Worm (Caenorhabditis elegans) whole organism, midembryonic: ENCODE measurements around the gene C08E3.1.

Experiments
- T22C8.4 ChIP-seq: fragments of 200-800 bp; sonication (Bioruptor generic); IDR thresholded peaks from 2 replicates; pipeline ENCODE4 v1.3.6; 2022; ENCODE audit warnings: missing genetic modification characterization, missing compliant biosample characterization
- cog-1 ChIP-seq: sonication (generic microtip); optimal IDR thresholded peaks from 2 replicates; lab custom pipeline; 2016; ENCODE audit warnings: missing genetic modification characterization, missing compliant biosample characterization
- flt-1 ChIP-seq: fragments of 200-800 bp; sonication (Bioruptor generic); IDR thresholded peaks from 2 replicates; pipeline ENCODE4 v1.3.6; 2022; ENCODE audit warnings: missing genetic modification characterization, missing compliant biosample characterization
- klf-2 ChIP-seq: fragments of 200-800 bp; sonication (Bioruptor generic); conservative IDR thresholded peaks from 2 replicates; pipeline ENCODE4 v1.3.6; 2022; ENCODE audit warnings: missing genetic modification reagents, missing genetic modification characterization, missing compliant biosample characterization
- med-1 ChIP-seq: sonication (generic microtip); optimal IDR thresholded peaks from 2 replicates; lab custom pipeline; 2017; ENCODE audit warnings: missing genetic modification characterization, mild to moderate bottlenecking, missing compliant biosample characterization, antibody characterized with exemption, missing genetic modification reagents; ENCODE audit not compliant: insufficient read depth
- ref-1 ChIP-seq: fragments of 200-800 bp; sonication (Bioruptor generic); conservative IDR thresholded peaks from 2 replicates; pipeline ENCODE4 v1.3.6; 2022; ENCODE audit warnings: missing genetic modification reagents, missing genetic modification characterization, missing compliant biosample characterization
- tab-1 ChIP-seq: fragments of 200-800 bp; sonication (Bioruptor generic); IDR thresholded peaks from 2 replicates; pipeline ENCODE4 v1.3.6; 2022; ENCODE audit warnings: missing genetic modification characterization, missing compliant biosample characterization
- ztf-23 ChIP-seq: fragments of 200-800 bp; sonication (Bioruptor generic); IDR thresholded peaks from 2 replicates; pipeline ENCODE4 v1.3.6; 2022; ENCODE audit warnings: missing genetic modification reagents, missing genetic modification characterization, missing compliant biosample characterization
- ztf-29 ChIP-seq: fragments of 200-800 bp; sonication (Bioruptor generic); IDR thresholded peaks from 2 replicates; pipeline ENCODE4 v1.3.6; 2022; ENCODE audit warnings: missing genetic modification reagents, missing genetic modification characterization, missing compliant biosample characterization

C08E3.1 gene

DNA sequence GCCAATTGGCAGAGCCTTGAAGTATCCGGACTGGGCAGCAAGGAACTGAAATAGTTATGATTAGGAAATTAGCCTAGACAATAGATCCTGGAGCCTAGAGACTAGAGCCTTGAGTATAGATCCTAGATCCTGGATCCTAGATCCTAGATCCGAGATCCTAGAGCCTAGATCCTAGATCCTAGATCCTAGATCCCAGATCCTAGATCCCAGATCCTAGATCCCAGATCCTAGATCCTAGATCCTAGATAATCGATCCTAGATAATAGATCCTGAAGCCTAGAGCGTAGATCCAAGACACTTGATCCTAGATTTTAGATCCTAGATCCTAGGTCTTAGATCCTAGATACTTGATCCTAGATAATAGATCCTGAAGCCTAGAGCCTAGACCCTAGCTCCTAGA is 28.6 kb upstream of the C08E3.1 start:
- no peak for TF ChIP-seq klf-2
- no peak for TF ChIP-seq ztf-29 (GFP tag; lab: Robert Waterston, UW)
- no peak for TF ChIP-seq T22C8.4 (GFP tag; lab: Robert Waterston, UW)
- no peak for TF ChIP-seq tab-1 (GFP tag; lab: Robert Waterston, UW)
- TF ChIP-seq med-1 (GFP tag; lab: Kevin White, UChicago), result no peak
- TF ChIP-seq ztf-23, result no peak
- TF ChIP-seq ref-1 (GFP tag; lab: Robert Waterston, UW), result no peak
- no peak for TF ChIP-seq cog-1
- TF ChIP-seq flt-1 (GFP tag; lab: Robert Waterston, UW), result no peak

DNA sequence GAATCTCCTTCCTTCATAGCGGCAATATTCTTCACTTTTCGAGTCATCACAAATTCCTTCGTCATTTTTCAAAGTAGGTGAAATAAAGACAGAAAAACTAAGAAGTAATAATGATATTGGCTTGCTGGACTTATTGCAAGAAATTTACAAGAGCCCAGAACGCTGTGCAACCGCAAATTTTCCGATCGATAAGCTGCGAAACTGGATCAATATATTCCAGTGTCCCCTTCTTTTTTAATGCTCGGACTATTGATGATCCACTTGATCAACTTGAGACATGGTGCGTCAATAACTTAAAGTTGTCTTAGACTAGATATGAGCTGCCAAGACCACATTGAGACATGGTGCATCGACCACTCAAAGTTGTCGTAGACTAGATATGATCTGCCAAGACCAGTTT is 27.5 kb upstream of the C08E3.1 start, which contains the start of gene bath-33:
Gene bath-33 (minus strand): TSS at position 101 of the 400 bp plus-strand sequence.
- TF ChIP-seq ref-1 (GFP tag; lab: Robert Waterston, UW), result no peak
- TF ChIP-seq ztf-29 (GFP tag; lab: Robert Waterston, UW), result no peak
- no peak for TF ChIP-seq med-1 (GFP tag; lab: Kevin White, UChicago)
- TF ChIP-seq flt-1 (GFP tag; lab: Robert Waterston, UW), result no peak
- TF ChIP-seq ztf-23, result no peak
- no peak for TF ChIP-seq klf-2
- no peak for TF ChIP-seq tab-1 (GFP tag; lab: Robert Waterston, UW)
- TF ChIP-seq cog-1, result no peak
- no peak for TF ChIP-seq T22C8.4 (GFP tag; lab: Robert Waterston, UW)

DNA sequence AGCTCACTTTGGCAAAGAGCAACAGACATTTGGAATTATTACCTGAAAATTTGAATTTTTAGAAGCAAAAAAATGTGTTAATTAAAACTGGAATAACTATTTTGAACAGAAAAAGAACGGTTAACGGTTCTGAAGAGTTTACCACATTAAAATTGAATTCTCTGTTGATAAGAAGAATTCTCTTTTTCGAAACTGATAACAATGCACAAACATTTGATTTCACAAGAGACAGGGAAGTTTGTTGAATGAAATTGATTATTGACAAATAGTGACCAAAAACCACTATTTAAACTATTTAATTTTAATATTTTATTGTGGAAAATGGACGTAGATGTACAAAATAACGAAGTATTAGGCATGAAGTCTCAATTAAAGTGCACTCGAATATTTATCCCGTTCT is 26.0 kb upstream of the C08E3.1 start:
- no peak for TF ChIP-seq tab-1 (GFP tag; lab: Robert Waterston, UW)
- no peak for TF ChIP-seq ztf-29 (GFP tag; lab: Robert Waterston, UW)
- no peak for TF ChIP-seq T22C8.4 (GFP tag; lab: Robert Waterston, UW)
- no peak for TF ChIP-seq klf-2
- TF ChIP-seq cog-1, result no peak
- no peak for TF ChIP-seq ztf-23
- TF ChIP-seq flt-1 (GFP tag; lab: Robert Waterston, UW), result no peak
- no peak for TF ChIP-seq med-1 (GFP tag; lab: Kevin White, UChicago)
- TF ChIP-seq ref-1 (GFP tag; lab: Robert Waterston, UW), result no peak

DNA sequence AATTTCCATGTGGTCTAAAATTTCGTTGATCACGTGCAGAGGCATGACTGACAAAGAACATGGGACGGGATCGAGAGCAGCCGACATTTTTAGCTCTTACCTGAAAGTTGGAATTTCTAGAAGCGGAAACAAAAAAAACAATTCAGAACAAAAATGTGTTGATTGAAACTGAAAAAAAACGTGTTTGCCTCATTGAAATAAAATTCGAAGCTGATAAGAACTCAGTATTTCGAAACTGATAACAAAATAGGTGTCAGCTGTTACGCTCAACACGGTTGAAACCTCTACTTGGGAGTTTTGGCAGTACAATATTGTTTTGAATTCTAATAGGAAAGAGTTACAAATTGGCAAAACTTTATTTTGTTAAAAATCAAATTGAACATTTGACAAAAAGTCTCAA is 24.7 kb upstream of the C08E3.1 start:
- TF ChIP-seq T22C8.4 (GFP tag; lab: Robert Waterston, UW), result no peak
- no peak for TF ChIP-seq ref-1 (GFP tag; lab: Robert Waterston, UW)
- TF ChIP-seq tab-1 (GFP tag; lab: Robert Waterston, UW), result no peak
- TF ChIP-seq ztf-23, result no peak
- TF ChIP-seq flt-1 (GFP tag; lab: Robert Waterston, UW), result no peak
- no peak for TF ChIP-seq med-1 (GFP tag; lab: Kevin White, UChicago)
- no peak for TF ChIP-seq cog-1
- no peak for TF ChIP-seq klf-2
- no peak for TF ChIP-seq ztf-29 (GFP tag; lab: Robert Waterston, UW)

DNA sequence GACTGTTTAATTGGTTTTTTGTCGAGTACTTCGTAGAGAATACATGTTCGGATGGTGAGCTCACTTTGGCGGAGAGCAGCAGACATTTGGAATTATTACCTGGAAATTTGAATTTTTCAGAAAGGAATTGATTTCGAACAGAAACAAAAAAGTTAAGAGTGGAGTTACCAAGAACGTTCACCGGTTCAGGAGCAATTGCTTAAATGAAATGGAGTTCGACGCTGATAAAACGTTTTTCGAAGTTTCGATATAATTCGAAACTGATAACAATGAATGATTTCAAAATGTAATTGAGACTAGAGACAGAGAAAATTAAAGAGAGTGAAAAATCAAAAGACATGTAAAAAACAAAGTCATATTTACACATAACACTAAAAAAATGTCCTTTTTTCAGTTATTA is 23.0 kb upstream of the C08E3.1 start, which contains the start of gene fbxa-163:
Gene fbxa-163 (minus strand): TSS at position 101 of the 400 bp plus-strand sequence.
- no peak for TF ChIP-seq T22C8.4 (GFP tag; lab: Robert Waterston, UW)
- no peak for TF ChIP-seq ztf-29 (GFP tag; lab: Robert Waterston, UW)
- no peak for TF ChIP-seq tab-1 (GFP tag; lab: Robert Waterston, UW)
- TF ChIP-seq ref-1 (GFP tag; lab: Robert Waterston, UW), result no peak

DNA sequence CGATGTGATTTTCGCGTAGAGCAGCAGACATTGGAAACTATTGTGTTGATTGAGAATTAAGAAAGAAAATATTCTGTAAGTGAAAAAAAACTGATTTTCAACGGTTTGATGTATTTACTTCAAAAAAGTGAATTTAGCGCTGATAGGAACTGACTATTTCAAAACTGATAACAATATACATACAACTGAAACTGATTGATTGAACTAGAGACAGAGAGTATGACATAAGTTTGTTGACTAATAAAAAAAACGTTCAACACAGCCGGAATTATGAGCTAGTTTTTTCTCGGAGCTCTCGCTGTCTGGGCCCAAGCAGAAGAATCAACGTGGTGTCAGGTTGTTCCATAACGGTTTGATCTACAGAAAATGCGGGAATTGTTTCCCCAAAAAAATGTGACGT is 19.6 kb upstream of the C08E3.1 start, which contains the start of gene fbxa-164:
Gene fbxa-164 (minus strand): TSS at position 101 of the 400 bp plus-strand sequence.
- TF ChIP-seq ref-1 (GFP tag; lab: Robert Waterston, UW) (no peak), tab-1 (GFP tag; lab: Robert Waterston, UW) (no peak), T22C8.4 (GFP tag; lab: Robert Waterston, UW) (no peak), med-1 (GFP tag; lab: Kevin White, UChicago) (no peak), cog-1 (no peak), ztf-23 (no peak), ztf-29 (GFP tag; lab: Robert Waterston, UW) (no peak)

DNA sequence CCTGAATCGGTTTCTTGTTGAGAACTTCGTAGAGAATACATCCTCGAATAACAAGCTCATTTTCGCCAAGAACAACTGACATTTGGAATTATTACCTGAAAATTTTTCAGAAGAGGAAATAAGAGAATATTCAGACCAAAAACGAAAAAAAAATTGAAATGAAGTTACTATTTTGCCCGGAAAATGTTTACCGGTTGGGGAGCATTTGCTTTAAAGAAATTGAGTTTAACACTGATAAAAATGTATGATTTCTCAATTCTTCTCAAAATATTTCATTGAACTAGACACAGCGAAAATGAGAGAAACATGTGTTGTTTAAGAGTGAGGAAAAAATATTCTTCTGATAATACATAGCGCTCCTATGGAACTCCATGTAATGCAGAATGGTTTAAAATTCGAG is 17.2 kb upstream of the C08E3.1 start, which contains the start of gene fbxa-165:
Gene fbxa-165 (minus strand): TSS at position 101 of the 400 bp plus-strand sequence.
- TF ChIP-seq cog-1 (no peak), flt-1 (GFP tag; lab: Robert Waterston, UW) (no peak), ref-1 (GFP tag; lab: Robert Waterston, UW) (no peak), ztf-29 (GFP tag; lab: Robert Waterston, UW) (no peak), tab-1 (GFP tag; lab: Robert Waterston, UW) (no peak), med-1 (GFP tag; lab: Kevin White, UChicago) (no peak), T22C8.4 (GFP tag; lab: Robert Waterston, UW) (no peak), ztf-23 (no peak), klf-2 (no peak)

DNA sequence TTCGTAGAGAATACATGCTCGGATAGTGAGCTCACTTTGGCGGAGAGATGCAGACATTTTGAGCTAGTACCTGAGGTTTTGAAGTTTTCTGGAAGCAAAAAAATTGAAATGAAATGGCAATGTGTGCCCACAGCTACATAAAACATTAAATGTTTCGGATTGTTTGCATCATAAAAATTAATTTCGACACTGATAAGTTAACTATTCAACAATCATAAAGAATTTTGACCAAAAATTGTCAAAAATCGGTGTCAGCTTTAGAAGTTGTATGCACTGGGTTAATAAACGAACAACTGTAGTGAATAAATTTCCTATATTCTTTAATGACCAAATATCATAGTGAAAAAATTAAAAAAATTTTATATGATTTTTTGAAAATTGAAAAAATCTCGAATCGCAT is 14.6 kb upstream of the C08E3.1 start, which contains the start of gene fbxa-166:
Gene fbxa-166 (minus strand): TSS at position 101 of the 400 bp plus-strand sequence.
- TF ChIP-seq T22C8.4 (GFP tag; lab: Robert Waterston, UW) (no peak), ztf-23 (no peak), klf-2 (no peak), med-1 (GFP tag; lab: Kevin White, UChicago) (no peak), flt-1 (GFP tag; lab: Robert Waterston, UW) (no peak), cog-1 (no peak), ref-1 (GFP tag; lab: Robert Waterston, UW) (no peak), tab-1 (GFP tag; lab: Robert Waterston, UW) (no peak), ztf-29 (GFP tag; lab: Robert Waterston, UW) (no peak)

DNA sequence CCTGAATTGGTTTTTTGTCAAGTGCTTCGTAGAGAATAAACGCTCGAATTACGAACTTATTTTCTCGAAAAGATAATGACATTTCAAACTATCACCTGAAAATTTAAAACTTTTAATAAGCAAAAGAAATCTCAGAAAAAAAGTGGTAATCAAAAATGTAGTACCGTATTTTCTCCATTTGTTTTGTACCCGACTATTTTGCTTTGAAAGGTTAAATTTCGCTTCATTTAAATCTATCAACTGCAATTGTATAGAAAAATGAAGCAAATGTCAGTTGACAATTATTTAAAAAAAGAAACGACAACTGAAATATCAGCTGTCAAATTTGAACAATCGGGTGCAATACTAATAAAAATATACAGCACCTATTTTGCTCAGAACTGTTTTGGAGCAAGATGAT is 12.4 kb upstream of the C08E3.1 start, which contains the start of gene fbxa-158:
Gene fbxa-158 (minus strand): TSS at position 101 of the 400 bp plus-strand sequence.
- TF ChIP-seq ztf-29 (GFP tag; lab: Robert Waterston, UW), result no peak
- TF ChIP-seq klf-2, result no peak
- no peak for TF ChIP-seq cog-1
- no peak for TF ChIP-seq T22C8.4 (GFP tag; lab: Robert Waterston, UW)
- no peak for TF ChIP-seq ref-1 (GFP tag; lab: Robert Waterston, UW)
- TF ChIP-seq flt-1 (GFP tag; lab: Robert Waterston, UW), result no peak
- no peak for TF ChIP-seq tab-1 (GFP tag; lab: Robert Waterston, UW)
